Worm (Caenorhabditis elegans): ENCODE data around the gene T18D3.6.

T18D3.6 gene

DNA sequence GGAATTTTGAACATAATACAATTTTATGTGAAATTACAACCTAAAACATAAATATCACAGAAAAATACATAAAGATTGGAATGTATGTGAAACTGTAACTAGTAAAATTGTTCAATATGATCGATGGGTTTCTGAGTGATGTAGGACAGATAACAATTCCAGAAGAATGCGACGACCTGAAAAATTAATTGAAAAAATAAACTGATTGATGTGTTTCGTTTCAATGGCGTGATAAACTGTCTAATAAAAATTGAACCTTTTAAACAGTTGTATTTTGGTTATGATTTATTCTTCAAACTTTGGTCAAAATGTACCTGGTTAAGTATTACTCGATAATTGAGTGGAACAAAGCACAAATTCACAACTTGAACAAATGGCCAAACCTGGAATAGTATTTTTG, 1.6 kb downstream of the T18D3.6 start:
- no peak for TF ChIP-seq unc-62 (GFP tag; optimal IDR thresholded peaks at IDR 0.05)

DNA sequence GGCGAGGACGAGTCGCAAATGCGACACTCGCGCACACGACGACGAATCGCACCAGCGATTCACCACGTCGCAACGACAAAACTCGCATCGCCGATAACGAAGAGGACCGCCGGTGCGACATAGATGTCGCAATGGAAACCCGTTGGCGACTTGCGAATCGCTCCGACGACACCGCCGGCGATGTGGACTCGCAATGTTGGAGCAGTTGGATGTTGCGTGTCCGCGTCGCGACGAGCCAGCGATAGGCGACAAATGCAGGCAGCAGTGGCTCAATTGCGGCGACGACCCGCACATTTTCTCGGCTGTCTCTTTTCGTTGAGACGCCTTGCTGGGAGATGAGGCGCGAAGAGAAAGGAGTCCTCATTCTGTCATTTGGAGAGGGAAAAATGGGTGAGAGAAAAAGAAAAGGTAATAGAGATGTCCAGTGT, 2.5 kb downstream of the T18D3.6 start:
- no peak for TF ChIP-seq unc-62 (GFP tag; optimal IDR thresholded peaks at IDR 0.05)

DNA sequence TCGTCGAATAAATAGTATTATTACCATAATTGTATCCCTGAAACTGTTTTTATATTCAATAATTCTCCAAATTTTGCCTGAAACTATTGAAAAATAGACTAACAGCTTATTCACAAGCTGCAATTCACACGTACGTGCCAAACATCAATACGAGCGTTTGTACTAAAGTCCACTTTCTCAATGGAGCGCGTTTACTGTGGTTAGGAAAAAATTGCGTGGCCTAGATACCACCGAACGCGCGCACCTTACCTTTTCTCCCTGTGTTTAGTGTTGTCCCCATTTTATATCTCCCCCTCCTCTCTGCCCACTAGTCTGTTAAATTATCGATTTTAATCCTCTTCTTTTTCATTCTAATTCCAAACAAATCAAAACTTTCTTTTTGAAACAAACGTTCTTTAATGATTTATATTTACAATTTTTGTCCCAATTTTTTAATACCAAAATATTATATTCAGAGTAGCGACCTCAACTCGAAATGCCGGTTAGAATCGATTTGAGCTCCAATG, 4.7 kb downstream of the T18D3.6 start, which contains the start of the genes T18D3.9 and T18D3.1:
Gene T18D3.9, minus strand, starts transcription at position 168 of the 506 bp plus-strand sequence.
Gene T18D3.1, plus strand, starts transcription at position 456 of the 506 bp plus-strand sequence.
- TF ChIP-seq unc-62 (GFP tag; optimal IDR thresholded peaks at IDR 0.05) = no peak

DNA sequence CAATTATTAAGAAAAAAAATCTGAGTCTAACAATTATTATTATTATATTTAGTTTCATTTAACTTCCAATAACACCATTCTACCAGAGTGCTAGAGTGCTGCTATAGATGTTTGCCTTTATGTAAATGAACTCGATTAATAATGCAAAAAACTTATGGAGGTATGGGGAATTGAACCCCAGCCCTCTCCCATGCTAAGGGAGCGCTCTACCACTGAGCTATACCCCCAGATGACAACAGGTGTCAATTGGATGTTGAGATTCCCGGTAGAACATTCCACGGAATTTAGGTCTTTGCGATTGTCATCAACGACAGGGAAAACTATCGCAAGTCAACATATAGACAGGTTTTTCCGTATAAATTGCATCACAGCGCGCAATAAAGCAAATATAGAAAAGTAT, 8.3 kb downstream of the T18D3.6 start:
- no peak for TF ChIP-seq unc-62 (GFP tag; optimal IDR thresholded peaks at IDR 0.05)

DNA sequence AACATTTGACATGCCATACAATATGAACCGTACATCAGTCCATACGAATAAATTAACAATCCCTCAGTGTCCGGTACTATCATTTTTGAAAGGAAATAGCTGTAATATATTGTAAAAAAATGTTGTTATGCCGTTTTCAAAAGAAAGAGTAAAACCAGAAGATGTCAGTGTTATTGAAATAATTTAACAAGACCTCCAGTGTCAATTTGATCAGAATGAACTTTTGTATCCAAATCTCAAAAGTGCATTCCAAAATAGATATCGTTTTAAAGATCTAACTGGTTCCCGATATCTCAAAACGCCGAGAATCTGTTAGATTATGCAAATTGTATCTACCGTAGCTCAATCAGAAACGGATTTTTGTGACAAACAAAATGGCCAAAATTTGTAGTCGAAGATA, 11.9 kb downstream of the T18D3.6 start, which contains the start of gene odr-7:
Gene odr-7, minus strand, starts transcription at position 101 of the 400 bp plus-strand sequence.
- TF ChIP-seq unc-62 (GFP tag; optimal IDR thresholded peaks at IDR 0.05) = no peak

DNA sequence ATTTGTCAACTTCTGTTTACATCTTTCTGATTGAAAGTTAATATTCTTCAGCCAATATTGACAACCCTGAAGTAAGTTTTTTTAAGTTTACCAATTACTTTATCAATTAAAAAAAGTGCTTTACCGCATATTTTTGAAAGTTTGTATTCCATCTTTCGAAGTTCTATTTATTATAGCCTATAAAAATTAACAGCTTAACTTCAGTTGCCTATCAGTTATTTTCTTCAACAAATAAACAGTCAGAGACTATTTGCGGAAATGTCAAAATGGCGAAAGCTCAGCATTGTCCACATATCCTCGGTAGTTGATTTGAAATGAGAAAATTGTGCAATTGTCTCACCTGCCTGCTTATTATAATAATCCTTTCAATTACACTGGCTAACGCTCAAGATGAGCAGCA, 13.8 kb downstream of the T18D3.6 start, which contains the start of gene T18D3.5:
Gene T18D3.5, plus strand, starts transcription at position 301 of the 400 bp plus-strand sequence.
- TF ChIP-seq unc-62 (GFP tag; optimal IDR thresholded peaks at IDR 0.05) = no peak

DNA sequence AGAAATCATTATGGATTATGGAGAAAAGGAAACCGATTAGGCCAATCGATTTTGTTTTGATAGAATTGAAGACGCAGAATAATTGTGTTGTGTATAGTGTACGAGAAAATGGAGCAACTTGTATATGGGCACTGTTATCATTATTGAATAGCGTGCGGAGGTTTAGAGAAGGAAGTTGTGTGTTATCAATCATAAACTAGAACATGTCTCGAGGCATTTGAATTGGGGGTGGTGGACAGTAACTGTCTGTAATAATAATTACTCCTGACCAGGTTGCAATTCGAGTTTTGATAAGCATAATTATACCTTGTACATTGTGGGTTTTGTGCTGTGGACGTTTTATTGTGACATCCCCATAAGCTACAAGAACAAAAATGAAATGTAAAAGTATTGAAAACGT, 17.1 kb downstream of the T18D3.6 start, which contains the start of gene cdf-2:
Gene cdf-2, minus strand, starts transcription at position 149 of the 400 bp plus-strand sequence.
- TF ChIP-seq unc-62 (GFP tag; optimal IDR thresholded peaks at IDR 0.05) = no peak

DNA sequence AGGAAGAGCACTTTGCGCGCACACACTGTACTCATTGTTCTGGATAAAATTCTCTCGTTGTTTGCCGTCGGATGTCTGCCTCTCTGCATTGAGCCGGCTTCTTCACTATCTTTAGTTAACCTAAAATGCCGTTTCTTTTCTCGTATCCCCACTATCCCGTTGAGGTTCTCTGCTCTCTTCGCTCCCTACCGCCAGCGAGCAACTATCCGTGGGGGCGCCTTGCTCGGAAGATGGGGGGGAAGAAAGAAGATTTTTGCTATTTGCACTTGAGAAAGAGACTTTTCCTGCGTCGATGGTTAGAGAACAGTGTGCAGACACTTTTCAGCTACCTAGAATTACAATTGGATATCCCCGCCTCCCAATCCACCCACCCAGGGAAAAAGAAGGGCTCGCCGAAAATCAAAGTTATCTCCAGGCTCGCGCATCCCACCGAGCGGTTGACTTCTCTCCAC, 18.0 kb downstream of the T18D3.6 start, which contains the start of gene myo-2:
Gene myo-2, plus strand, starts transcription at position 402 of the 452 bp plus-strand sequence.
- no peak for TF ChIP-seq unc-62 (GFP tag; optimal IDR thresholded peaks at IDR 0.05)

DNA sequence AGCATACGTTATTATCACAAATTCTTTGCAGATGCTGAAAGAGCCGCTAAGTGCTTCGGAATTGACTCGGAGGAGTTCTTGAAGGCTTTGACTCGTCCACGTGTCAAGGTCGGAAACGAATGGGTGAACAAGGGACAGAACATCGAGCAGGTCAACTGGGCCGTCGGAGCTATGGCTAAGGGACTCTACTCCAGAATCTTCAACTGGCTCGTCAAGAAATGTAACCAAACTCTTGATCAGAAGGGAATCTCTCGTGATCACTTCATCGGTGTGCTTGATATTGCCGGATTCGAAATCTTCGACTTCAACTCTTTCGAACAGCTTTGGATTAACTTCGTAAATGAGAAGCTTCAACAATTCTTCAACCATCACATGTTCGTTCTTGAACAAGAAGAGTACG, 20.2 kb downstream of the T18D3.6 start:
- no peak for TF ChIP-seq unc-62 (GFP tag; optimal IDR thresholded peaks at IDR 0.05)

DNA sequence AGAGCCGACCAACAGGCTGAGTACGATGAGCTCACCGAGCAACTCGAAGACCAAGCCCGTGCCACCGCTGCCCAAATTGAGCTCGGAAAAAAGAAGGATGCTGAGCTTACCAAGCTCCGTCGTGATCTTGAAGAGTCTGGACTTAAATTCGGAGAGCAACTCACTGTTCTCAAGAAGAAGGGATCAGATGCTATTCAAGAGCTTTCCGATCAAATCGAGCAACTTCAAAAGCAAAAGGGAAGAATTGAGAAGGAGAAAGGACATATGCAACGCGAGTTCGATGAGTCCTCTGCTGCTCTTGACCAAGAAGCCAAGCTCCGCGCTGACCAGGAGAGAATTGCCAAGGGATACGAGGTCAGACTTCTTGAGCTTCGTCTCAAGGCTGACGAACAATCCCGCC, 22.5 kb downstream of the T18D3.6 start:
- TF ChIP-seq unc-62 (GFP tag; optimal IDR thresholded peaks at IDR 0.05) = no peak

DNA sequence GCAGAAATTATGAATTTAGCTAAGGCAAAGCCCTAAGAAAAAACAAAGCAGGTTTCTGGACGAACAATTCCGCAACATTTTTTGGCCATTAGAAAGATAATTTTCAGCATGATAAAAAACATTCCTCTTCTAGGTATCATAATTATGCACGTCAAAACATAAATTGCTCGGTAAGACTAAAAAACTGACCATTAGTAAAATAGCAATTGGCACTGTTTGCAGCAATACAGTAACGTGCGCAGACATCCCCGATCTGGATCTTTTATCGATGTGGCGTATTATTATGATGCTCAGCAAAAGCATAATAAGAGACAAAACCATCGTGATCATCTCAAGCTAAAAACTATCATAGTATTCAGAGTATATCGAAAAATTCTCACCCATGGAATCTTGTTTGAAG, 26.7 kb downstream of the T18D3.6 start:
- TF ChIP-seq unc-62 (GFP tag; optimal IDR thresholded peaks at IDR 0.05) = no peak

DNA sequence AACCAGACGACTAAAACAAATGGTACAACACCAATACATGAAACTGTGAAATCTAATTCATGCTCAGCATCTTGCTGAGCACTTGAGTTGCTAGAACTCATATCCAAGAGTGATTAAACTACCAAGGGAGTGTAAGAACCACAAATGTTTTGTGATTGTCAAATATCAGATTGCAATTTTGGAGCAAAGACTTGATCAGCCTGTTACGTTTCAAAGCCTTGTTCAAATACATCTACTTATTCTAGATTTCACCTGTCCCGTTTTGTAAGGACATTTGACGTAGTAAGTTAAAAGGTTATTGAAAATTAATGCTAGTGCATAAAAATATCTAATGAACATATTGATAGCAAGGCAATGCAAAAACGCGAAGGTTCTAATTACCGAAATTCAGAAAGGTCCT, 27.6 kb downstream of the T18D3.6 start, which contains the start of gene F45E6.1:
Gene F45E6.1, minus strand, starts transcription at position 101 of the 400 bp plus-strand sequence.
- no peak for TF ChIP-seq unc-62 (GFP tag; optimal IDR thresholded peaks at IDR 0.05)

DNA sequence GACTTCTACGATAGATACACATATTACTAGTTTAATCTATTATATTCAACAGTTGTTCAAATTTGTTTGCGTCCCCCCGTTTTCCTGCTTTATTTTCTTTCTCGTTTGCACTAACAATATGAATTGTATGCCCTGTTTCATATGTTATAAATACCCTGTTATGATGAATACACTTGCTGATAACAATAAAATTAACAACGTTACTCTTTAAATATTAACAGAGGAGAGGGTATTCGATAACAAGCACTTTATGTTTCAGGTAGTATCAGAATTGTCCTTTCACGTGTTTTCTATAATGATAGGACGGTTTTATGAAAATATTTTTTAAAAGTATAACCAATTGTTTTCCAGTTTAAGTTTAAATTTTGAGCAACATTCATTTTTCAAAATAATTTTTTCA, 28.8 kb downstream of the T18D3.6 start:
- no peak for TF ChIP-seq unc-62 (GFP tag; optimal IDR thresholded peaks at IDR 0.05)

DNA sequence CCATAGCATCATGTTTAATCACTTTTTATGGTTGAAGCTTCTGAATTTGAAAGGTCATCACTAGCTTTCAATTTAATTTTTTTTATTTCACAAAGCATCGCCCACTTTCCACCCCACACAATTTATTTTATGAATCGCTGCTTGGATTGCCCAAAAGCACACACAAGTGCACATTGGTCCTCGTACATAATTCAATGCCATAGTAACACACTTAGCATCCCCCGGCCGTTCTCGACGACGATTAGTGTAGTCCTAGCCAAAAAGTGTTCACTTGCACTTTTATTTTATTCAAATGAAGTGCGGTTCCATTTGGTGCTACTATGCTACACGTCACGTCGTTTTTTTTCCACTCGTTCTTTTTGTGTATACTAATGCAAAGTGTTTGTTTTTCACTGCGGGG, 29.3 kb downstream of the T18D3.6 start:
- TF ChIP-seq unc-62 (GFP tag; optimal IDR thresholded peaks at IDR 0.05) = no peak

DNA sequence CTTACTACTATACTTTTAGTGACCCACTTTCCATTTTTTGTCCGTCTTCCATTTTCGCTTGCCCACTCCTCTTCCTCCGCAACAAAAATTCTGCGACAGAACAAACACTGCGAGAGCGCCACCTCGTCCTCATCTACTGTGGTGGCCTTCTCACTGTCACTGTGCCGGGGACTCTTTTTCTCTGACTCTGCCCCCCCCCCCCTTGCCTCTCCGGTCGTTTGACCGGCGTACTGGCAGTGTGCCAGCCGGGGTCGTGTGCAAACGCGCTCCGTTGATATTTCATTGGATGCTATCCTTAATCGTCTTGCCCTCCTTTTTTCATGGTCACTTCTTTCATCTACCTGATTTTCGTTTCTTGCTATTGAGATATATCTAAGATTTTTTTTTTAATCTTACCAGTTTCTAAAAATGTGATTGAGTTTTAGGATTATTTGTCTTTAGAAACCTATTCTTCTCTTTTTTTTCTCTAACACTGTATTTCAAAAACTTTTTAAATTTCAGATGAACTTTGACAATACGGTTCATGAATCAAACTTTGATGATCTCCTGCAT, 30.8 kb downstream of the T18D3.6 start, which contains the start of gene atf-6:
Gene atf-6, plus strand, starts transcription at position 502 of the 552 bp plus-strand sequence.
- TF ChIP-seq unc-62 (GFP tag; optimal IDR thresholded peaks at IDR 0.05) = no peak

DNA sequence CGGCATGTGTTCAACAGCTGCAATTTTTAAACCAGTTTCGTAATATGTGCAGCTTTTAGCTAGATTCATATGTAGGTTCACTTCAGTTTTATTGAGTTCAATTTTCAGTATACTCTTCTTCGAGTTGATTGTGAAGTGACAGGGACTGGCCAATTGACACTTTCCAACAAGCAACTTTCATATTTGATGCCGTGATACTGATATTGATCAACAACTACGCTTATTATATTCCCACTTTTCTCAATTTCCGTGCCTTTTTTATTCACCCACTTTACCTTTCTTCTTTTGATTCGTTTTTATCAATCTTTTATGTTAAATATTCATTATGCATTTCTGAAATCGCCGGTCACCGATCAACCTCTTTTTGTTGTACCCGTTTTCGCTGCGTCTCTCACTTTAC, 34.4 kb downstream of the T18D3.6 start:
- no peak for TF ChIP-seq unc-62 (GFP tag; optimal IDR thresholded peaks at IDR 0.05)

DNA sequence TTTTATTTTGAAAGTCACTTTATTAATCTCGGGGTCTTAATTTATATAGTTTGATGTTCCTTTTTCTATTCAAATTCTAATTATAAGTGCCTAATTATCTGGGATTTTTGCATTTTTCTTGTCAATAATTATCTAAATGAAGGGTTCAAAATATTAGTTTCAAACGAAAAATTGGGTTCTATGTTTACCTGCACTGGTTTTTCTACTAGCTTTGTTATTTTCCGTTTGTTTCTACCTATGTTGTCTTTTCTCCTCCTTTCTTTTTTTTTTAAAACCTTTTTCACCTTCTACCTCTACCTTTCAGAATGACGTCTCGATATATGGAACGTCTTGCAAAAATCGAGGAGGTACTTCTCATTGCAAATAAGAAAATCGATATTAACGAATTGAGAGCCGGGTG, 35.1 kb downstream of the T18D3.6 start, which contains the start of gene tbc-13:
Gene tbc-13, plus strand, starts transcription at position 301 of the 400 bp plus-strand sequence.
- no peak for TF ChIP-seq unc-62 (GFP tag; optimal IDR thresholded peaks at IDR 0.05)

Measured in whole organism, dauer.